Worm (Caenorhabditis elegans): ENCODE data around the gene C50H2.5.

The C50H2.5 gene

DNA sequence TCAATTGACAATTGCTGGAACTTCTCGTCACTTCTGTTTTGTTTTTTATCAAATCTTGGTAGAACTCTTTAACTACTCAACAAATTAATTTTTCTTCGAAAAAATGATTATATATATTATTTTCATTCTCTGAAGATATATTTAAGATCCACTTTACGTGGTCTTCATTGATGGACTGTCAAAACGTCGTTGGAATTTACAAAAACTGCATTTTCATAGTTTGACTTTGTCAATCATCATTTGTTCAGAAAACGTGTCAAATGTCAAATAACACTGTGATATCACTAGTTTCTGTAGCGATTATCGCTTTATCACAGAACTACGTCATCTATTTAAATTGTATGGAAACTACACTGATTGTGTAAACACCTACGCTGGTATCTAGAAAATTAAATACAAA, 5.9 kb downstream of the C50H2.5 start:
- TF ChIP-seq unc-62 (GFP tag; optimal IDR thresholded peaks at IDR 0.05), result no peak

DNA sequence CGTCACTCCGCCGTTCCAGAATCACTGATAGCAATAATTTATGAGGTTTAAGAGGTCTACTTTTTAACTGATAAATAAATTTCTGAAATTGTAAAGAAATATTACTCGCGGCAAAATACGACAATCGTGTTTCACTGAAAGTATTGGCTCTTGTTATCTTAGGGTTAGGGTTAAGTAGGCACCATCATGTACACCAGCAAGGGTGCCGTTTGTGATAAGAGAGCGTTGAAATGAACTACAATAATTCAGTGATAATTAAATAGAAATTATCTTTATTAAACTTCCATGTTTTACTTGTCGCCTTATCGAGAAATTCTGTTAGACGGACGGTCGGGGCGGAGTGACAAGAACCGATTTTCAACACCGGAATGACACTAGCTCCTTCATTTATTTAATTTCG, 7.1 kb downstream of the C50H2.5 start:
- no peak for TF ChIP-seq unc-62 (GFP tag; optimal IDR thresholded peaks at IDR 0.05)

DNA sequence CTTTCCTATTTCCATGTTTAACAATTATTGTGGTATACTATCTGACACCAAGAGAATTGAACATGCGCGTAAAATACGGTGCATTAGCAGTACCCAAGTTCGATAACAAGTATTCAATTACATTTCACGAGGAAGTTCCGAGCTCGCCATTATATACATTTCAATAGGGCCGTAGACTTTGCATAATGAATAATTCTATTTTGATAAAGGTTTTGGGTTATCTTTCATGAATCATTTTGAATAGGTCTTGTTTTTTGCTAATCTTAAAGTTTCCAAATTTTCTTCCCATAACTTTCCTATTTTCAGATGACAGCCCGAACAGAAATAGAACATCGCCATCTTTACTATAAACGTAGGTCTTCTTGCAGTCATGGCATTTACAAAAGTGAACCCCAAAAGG, 7.7 kb downstream of the C50H2.5 start, which contains the start of gene C50H2.13:
C50H2.13 (plus strand) TSS at position 301 of the 400 bp plus-strand sequence.
- TF ChIP-seq unc-62 (GFP tag; optimal IDR thresholded peaks at IDR 0.05), result no peak

DNA sequence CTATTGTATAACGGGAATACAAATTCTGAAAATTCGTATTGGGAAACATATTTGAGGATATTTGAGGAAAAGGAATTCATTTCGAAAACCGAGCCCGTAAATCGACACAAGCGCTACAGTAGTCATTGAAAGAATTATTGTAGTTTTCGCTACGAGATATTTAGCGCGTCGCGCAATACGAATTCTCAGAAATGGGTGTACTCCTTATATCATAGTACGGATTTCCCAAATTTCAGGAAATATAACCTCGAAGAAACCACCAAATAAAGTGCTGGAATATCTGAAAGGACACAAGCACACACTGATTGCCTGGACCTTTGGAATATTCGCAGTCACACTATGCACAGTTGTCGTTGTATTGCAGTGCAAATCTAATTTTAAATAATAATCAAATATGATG, 8.9 kb downstream of the C50H2.5 start:
- no peak for TF ChIP-seq unc-62 (GFP tag; optimal IDR thresholded peaks at IDR 0.05)

DNA sequence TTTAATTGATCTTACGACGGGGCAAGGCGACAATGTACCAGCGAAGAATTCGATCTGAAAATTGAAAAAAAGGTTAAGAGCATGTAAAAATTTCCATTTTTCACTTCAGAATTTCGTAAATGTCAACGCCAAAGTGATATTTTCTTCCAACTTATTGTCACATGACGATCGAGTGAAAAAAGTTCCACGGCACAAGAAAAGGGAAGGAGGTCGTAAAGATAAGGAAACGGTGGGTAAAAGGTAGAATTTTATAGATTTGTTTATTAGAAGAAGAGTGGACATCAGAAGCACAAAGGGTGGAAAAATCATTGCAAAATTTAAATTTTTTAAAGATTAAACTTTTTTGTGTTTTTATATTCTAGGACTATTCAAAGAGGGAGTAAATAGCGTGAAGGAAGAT, 9.4 kb downstream of the C50H2.5 start:
- no peak for TF ChIP-seq unc-62 (GFP tag; optimal IDR thresholded peaks at IDR 0.05)

DNA sequence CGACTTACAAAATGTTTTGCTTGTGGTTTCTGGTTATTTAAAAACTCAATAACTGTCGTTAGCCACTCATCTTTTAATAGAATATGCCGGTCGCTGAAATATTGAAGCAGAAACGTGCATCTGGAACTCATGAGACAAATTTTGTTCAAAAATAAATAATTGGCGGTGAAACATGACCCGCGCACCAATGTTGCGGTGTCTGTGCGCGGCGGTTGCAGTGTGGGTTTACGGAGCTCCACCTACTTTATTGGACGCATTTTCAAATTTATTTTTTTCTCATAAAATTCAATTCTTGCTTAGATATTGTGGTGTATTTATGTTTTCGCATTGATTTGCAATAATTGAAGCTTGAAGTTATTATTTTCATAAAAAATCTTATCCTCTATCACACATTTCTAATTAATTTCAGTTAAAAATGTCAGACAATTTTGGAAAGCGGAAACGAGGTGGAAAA, 12.1 kb downstream of the C50H2.5 start, which contains the start of the genes rmh-2 and suds-3:
rmh-2 (minus strand) TSS at position 164 of the 454 bp plus-strand sequence.
suds-3 (plus strand) TSS at position 404 of the 454 bp plus-strand sequence.
- TF ChIP-seq unc-62 (GFP tag; optimal IDR thresholded peaks at IDR 0.05), result no peak

DNA sequence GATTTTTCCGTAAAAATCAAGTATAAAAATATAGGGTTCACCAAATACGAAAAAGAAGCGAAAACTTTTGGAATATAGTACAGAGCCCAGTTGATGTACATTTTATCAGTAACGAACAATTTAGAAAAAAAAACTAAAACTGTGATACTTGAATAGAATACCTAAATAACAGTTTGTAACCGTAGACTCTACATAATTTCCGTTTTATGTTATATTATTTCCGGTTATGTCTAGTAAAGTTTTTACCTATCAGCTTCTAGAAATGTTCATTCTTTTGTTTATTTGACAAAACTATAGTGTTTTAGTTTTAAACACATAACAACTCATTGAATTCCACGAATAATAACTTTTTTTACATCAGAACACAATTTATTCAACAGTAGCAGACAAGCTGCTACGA, 18.9 kb downstream of the C50H2.5 start, which contains the start of gene srj-33:
srj-33 (minus strand) TSS at position 101 of the 400 bp plus-strand sequence.
- no peak for TF ChIP-seq unc-62 (GFP tag; optimal IDR thresholded peaks at IDR 0.05)

DNA sequence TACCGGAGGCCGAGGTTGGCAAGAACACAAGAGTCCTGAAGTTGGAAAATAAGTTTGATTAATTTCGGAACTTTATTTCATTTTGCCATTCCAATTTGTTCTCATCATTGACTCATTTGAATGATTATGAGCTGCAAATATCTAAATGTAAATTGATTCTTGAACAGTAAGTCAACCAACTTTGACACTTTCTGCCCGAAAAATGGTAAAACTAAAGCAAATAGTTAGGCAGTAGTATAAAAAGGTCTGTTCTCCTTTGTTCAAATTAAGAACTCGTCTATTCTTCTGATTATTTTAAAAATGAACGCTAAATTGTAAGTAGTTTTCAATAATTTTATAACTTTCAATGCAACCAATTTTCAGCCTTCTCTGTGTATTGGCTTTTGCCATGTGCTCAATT, 24.5 kb downstream of the C50H2.5 start, which contains the start of gene fipr-12:
fipr-12 (plus strand) TSS at position 301 of the 400 bp plus-strand sequence.
- TF ChIP-seq unc-62 (GFP tag; optimal IDR thresholded peaks at IDR 0.05), result no peak

DNA sequence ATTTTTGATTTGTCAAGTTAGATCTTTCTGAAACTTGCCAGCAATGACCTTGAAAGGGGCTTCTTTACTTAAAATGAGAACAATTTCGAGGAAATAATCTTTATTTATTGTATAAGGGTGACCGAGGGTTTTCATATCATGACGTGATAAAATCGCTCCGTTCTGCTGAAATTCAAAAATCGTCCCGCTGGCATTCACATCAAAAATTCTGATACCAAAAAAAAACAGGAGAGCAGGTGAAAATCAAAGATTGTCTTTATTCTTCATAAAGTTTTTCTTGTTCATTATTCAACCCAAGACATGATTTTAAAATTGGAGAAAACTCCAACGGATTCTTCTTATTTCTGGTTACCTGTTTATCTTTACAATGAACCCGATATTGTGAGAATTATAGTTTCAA, 25.6 kb downstream of the C50H2.5 start, which contains the start of gene sre-28:
sre-28 (plus strand) TSS at position 301 of the 400 bp plus-strand sequence.
- no peak for TF ChIP-seq unc-62 (GFP tag; optimal IDR thresholded peaks at IDR 0.05)

DNA sequence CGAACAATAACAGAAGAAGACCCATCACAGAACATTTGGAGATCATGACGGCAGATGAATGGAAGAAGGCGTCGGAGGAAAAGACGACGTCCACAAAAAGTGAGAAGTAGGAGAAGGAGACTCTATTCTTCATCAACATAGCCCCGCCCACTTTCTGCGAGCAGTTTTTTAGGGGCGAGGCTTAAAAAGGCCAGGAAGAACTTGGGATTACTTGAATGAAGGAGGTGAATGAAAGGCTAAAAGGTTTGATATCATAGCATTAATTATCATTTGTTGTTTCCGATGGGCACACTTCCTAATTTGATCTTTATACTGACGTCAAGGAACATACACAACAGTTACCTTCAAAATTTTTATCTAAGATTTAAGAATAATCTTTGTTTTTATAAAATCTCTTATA, 30.3 kb downstream of the C50H2.5 start, which contains the start of gene nlp-58:
nlp-58 (minus strand) TSS at position 101 of the 400 bp plus-strand sequence.
- no peak for TF ChIP-seq unc-62 (GFP tag; optimal IDR thresholded peaks at IDR 0.05)

DNA sequence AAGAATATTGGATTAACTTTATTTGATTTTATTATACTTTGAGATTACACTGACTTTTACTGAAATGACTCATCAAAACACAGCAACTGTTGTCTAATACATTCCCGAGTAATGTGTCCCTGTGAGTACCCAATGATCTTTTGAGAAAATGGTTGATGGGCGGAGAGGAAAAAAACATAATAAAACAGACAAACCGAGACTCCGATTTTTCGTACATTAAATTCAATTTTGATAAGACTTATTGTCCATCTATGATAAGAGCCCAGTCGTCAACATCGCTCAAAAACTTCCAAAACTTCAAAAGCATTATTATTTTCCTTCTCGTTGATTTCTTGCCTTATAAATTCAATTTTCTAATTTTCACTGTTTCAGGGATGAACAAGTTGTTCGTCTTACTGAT, 32.4 kb downstream of the C50H2.5 start, which contains the start of gene ttr-46:
ttr-46 (plus strand) TSS at position 373 of the 400 bp plus-strand sequence.
- TF ChIP-seq unc-62 (GFP tag; optimal IDR thresholded peaks at IDR 0.05), result no peak

DNA sequence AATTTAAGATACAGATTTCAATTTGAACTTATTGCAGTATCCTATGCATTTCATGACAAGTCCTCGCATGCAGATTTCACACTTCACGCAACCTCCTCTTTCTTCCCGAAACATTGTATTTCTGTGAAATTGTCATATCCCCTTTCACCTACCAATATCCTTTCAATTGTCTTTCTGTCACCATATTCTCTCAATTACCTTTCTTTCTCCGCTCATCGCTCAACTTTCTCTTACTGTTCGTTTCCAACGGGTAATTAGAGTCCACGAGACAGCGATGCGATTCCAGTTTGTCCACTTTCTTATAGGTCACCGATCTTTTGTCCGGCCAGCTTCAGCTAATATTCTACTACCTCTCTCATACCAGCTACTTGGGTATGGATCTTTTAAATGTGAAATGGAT, 33.9 kb downstream of the C50H2.5 start, which contains the start of gene mam-5:
mam-5 (plus strand) TSS at position 304 of the 400 bp plus-strand sequence.
- no peak for TF ChIP-seq unc-62 (GFP tag; optimal IDR thresholded peaks at IDR 0.05)

DNA sequence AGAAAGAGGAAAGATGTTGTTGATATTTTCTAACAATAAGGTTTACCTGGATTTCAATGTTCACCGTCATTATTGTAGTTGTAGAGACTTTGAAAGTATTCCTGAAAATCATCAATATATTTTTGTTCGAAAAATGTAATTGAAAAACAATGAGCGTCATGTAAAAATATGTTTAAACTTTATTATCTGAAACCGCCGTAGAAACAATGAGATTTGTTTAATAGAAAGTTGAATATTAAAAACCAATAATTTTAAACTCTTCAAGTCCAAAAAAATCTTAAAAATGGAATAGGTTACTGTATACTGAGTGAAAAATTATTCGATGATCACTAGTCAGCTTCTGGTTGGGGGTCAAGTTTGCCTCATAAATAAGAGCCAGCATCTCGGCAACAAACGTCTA, 39.7 kb downstream of the C50H2.5 start, which contains the start of gene anmt-3:
anmt-3 (minus strand) TSS at position 101 of the 400 bp plus-strand sequence.
- no peak for TF ChIP-seq unc-62 (GFP tag; optimal IDR thresholded peaks at IDR 0.05)

DNA sequence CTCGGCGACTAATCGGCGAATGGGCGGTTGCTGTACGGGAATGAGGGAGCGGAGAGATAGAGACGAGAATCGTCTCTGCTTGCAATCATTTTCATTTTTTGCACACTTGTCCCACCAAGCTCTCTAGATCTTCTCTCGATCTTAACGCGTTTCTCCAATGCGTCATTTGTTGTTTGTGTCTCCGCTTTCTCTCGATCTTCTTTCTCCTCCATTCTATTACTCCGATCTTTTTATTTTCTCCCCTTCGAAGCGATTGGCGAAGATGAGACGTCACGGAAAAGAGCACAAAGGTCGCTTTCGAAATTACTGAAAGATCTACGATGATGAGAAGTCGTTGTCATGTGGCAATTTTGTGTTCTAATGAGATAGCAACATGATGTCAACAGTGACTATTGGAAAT, 40.1 kb downstream of the C50H2.5 start:
- no peak for TF ChIP-seq unc-62 (GFP tag; optimal IDR thresholded peaks at IDR 0.05)

DNA sequence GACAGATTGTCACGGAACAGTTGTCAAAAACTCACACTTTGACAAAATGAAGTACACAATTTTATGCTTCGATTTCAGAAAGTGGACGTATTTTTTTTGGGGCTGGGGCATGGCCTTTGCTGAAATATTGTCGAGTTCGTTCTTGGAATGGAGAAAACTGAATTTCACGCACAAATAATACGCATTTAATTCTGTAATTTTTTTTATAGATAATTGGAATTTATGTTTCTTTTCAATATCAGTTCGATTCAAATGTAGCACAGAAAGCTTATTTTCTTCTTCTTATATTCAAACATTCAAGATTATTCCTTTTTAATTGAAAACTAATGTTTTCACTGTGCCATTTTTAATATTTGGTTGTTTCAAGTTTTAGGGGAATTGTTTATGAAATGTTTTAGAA, 41.9 kb downstream of the C50H2.5 start, which contains the start of gene T07C12.10:
T07C12.10 (minus strand) TSS at position 101 of the 400 bp plus-strand sequence.
- TF ChIP-seq unc-62 (GFP tag; optimal IDR thresholded peaks at IDR 0.05), result no peak

DNA sequence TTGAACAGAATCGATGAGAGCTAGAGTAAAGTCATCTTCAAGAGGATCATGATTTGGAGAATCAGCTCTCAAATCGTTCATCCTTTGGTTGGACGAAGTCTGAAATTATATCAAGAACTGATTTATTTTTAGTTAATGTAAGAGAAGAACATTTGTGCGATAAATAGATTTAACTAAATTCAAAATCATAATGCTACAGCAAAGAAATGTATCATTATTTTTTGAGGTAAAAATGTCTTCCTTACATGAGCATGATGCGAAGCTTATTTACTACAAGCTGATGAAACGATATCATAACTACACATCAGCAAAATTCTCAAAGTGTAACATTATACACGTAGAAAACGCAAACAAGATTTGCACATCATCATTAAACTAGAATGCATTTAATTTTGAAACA, 43.9 kb downstream of the C50H2.5 start, which contains the start of gene madf-4:
madf-4 (minus strand) TSS at position 101 of the 400 bp plus-strand sequence.
- no peak for TF ChIP-seq unc-62 (GFP tag; optimal IDR thresholded peaks at IDR 0.05)

DNA sequence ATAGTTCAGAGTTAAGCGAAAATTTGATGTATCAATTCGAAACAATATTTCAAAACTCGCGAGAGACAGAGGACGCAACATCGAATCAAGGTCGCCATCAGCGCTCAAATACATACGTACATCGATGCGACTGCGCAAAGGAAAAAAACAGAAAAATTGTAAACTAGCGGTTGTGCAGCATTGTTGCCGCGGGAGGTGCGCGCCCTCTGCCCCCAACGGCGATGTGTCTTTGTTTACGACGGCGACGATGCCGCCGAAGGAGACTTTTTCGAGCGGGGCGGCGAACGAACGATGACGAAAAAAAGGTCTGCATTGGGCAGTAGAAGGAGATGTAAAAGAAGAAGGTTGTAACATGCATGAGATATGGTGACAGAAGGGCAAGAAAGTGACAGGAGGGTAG, 44.4 kb downstream of the C50H2.5 start:
- no peak for TF ChIP-seq unc-62 (GFP tag; optimal IDR thresholded peaks at IDR 0.05)

Measured in whole organism, dauer.